Fruit fly (Drosophila melanogaster) whole organism, embryonic: ENCODE data around the gene nst.
A peak's percentile ranks its signal among the peaks of the same experiment; 100 is the strongest.

Experiments
- CG1024 ChIP-seq: fragments of 200-800 bp; sonication (Bioruptor generic); IDR thresholded peaks from 2 replicates; pipeline ENCODE4 v1.3.6; 2022; ENCODE audit warnings: missing biosample characterization, missing genetic modification characterization
- CG10565 ChIP-seq: fragments of 200-800 bp; sonication (Bioruptor generic); optimal IDR thresholded peaks from 3 replicates; lab custom pipeline; 2016; ENCODE audit warnings: missing biosample characterization, mild to moderate bottlenecking, missing genetic modification characterization
- CG11093 ChIP-seq: fragments of 200-800 bp; sonication (Bioruptor generic); IDR thresholded peaks from 3 replicates; pipeline ENCODE4 v1.3.6; 2022; ENCODE audit warnings: missing biosample characterization, missing genetic modification characterization
- CG12155 ChIP-seq: fragments of 200-800 bp; sonication (Bioruptor generic); optimal IDR thresholded peaks from 3 replicates; lab custom pipeline; 2016; ENCODE audit warnings: missing biosample characterization, missing genetic modification characterization
- CG13287 ChIP-seq: fragments of 200-800 bp; sonication (Bioruptor generic); IDR thresholded peaks from 2 replicates; pipeline ENCODE4 v1.3.6; 2022; ENCODE audit warnings: missing biosample characterization, missing genetic modification characterization; ENCODE audit not compliant: partially characterized antibody
- CG14710 ChIP-seq: fragments of 200-800 bp; sonication (Bioruptor generic); optimal IDR thresholded peaks from 3 replicates; lab custom pipeline; 2019; ENCODE audit warnings: missing biosample characterization, mild to moderate bottlenecking, missing genetic modification characterization, moderate library complexity
- CG1647 ChIP-seq: fragments of 200-800 bp; sonication (Bioruptor generic); optimal IDR thresholded peaks from 3 replicates; lab custom pipeline; 2016; ENCODE audit warnings: missing biosample characterization, missing genetic modification characterization
- CG17385 ChIP-seq: fragments of 200-800 bp; sonication (Bioruptor generic); optimal IDR thresholded peaks from 3 replicates; lab custom pipeline; 2018; ENCODE audit warnings: missing biosample characterization, mild to moderate bottlenecking, missing genetic modification characterization
- CG1792 ChIP-seq: fragments of 200-800 bp; sonication (Bioruptor generic); optimal IDR thresholded peaks from 2 replicates; lab custom pipeline; 2016; ENCODE audit warnings: missing biosample characterization, missing genetic modification characterization
- CG18011 ChIP-seq: fragments of 200-800 bp; sonication (Bioruptor generic); optimal IDR thresholded peaks from 2 replicates; lab custom pipeline; 2017; ENCODE audit warnings: missing biosample characterization, missing genetic modification characterization, mild to moderate bottlenecking, moderate library complexity, missing genotype
- CG31224 ChIP-seq: fragments of 200-800 bp; sonication (Bioruptor generic); IDR thresholded peaks from 2 replicates; pipeline ENCODE4 v1.3.6; 2022; ENCODE audit warnings: missing biosample characterization, missing genetic modification characterization
- CG31365 ChIP-seq: fragments of 200-800 bp; sonication (Bioruptor generic); optimal IDR thresholded peaks from 2 replicates; lab custom pipeline; 2018; ENCODE audit warnings: missing biosample characterization, mild to moderate bottlenecking, missing genetic modification characterization
- CG3407 ChIP-seq: fragments of 200-800 bp; sonication (Bioruptor generic); optimal IDR thresholded peaks from 2 replicates; lab custom pipeline; 2018; ENCODE audit warnings: missing biosample characterization, mild to moderate bottlenecking, missing genetic modification characterization
- CG34376 ChIP-seq: fragments of 200-800 bp; sonication (Bioruptor generic); optimal IDR thresholded peaks from 2 replicates; lab custom pipeline; 2018; ENCODE audit warnings: missing biosample characterization, mild to moderate bottlenecking, missing genetic modification characterization
- CG5245 ChIP-seq: fragments of 200-800 bp; sonication (Bioruptor generic); optimal IDR thresholded peaks from 3 replicates; lab custom pipeline; 2016; ENCODE audit warnings: missing biosample characterization, missing genetic modification characterization
- CG6254 ChIP-seq: fragments of 200-800 bp; sonication (Bioruptor generic); optimal IDR thresholded peaks from 3 replicates; lab custom pipeline; 2017; ENCODE audit warnings: mild to moderate bottlenecking, missing biosample characterization, missing genetic modification reagents, missing genetic modification characterization
- CG7928 ChIP-seq: fragments of 200-800 bp; sonication (Bioruptor generic); optimal IDR thresholded peaks from 2 replicates; lab custom pipeline; 2017; ENCODE audit warnings: missing biosample characterization, mild to moderate bottlenecking, missing genetic modification characterization
- D19A ChIP-seq: fragments of 200-800 bp; optimal IDR thresholded peaks from 3 replicates; lab custom pipeline; 2019; ENCODE audit warnings: missing biosample characterization, mild to moderate bottlenecking, missing genetic modification characterization, moderate library complexity
- Dek ChIP-seq: fragments of 200-800 bp; sonication (Bioruptor generic); optimal IDR thresholded peaks from 3 replicates; lab custom pipeline; 2019; ENCODE audit warnings: missing biosample characterization, mild to moderate bottlenecking, missing genetic modification characterization, moderate library complexity
- ERR ChIP-seq: fragments of 200-800 bp; sonication (Bioruptor generic); optimal IDR thresholded peaks from 2 replicates; lab custom pipeline; 2016; ENCODE audit warnings: missing biosample characterization, missing genetic modification characterization
- Elba2 ChIP-seq: fragments of 200-800 bp; sonication (Bioruptor generic); optimal IDR thresholded peaks from 3 replicates; lab custom pipeline; 2016; ENCODE audit warnings: missing biosample characterization, missing genetic modification characterization
- Ets97D ChIP-seq: fragments of 200-800 bp; sonication (Bioruptor generic); optimal IDR thresholded peaks from 3 replicates; lab custom pipeline; 2016; ENCODE audit warnings: missing biosample characterization, missing genetic modification characterization
- Fer1 ChIP-seq: fragments of 200-800 bp; sonication (Bioruptor generic); optimal IDR thresholded peaks from 2 replicates; lab custom pipeline; 2017; ENCODE audit warnings: missing biosample characterization, mild to moderate bottlenecking, missing genetic modification characterization
- HmgD ChIP-seq: fragments of 200-800 bp; sonication (Bioruptor generic); optimal IDR thresholded peaks from 3 replicates; lab custom pipeline; 2016; ENCODE audit warnings: missing biosample characterization, missing genetic modification characterization
- Hsf ChIP-seq: fragments of 200-800 bp; sonication (Bioruptor generic); optimal IDR thresholded peaks from 3 replicates; lab custom pipeline; 2016; ENCODE audit warnings: missing biosample characterization, missing genetic modification characterization
- NfI ChIP-seq: fragments of 200-800 bp; sonication (Bioruptor generic); optimal IDR thresholded peaks from 3 replicates; lab custom pipeline; 2018; ENCODE audit warnings: missing biosample characterization, mild to moderate bottlenecking, missing genetic modification characterization, moderate library complexity
- Six4 ChIP-seq: fragments of 200-800 bp; sonication (Bioruptor generic); optimal IDR thresholded peaks from 2 replicates; lab custom pipeline; 2016; ENCODE audit warnings: missing biosample characterization, missing genetic modification characterization
- Taf1 ChIP-seq: fragments of 200-800 bp; sonication (Bioruptor generic); IDR thresholded peaks from 2 replicates; pipeline ENCODE4 v1.3.6; 2022; ENCODE audit warnings: missing biosample characterization, missing genetic modification characterization
- Trl ChIP-seq, 3 experiments: fragments of >200 bp in 2 of 3; fragments of 200-800 bp in 1 of 3; sonication (Bioruptor generic) in 1 of 3; optimal IDR thresholded peaks; 2 replicates in 1 of 3; 3 replicates in 2 of 3; lab custom pipeline; 2016 to 2017; ENCODE audit warnings: missing biosample characterization in 1 of 3, missing genetic modification characterization in 1 of 3
- Vsx1 ChIP-seq: fragments of 200-800 bp; sonication (Bioruptor generic); optimal IDR thresholded peaks from 2 replicates; lab custom pipeline; 2017; ENCODE audit warnings: missing biosample characterization, mild to moderate bottlenecking, missing genetic modification characterization, missing genetic modification reagents
- aop ChIP-seq: fragments of 200-800 bp; sonication (Bioruptor generic); IDR thresholded peaks from 2 replicates; pipeline ENCODE4 v1.3.6; 2022; ENCODE audit warnings: missing biosample characterization, missing genetic modification characterization
- az2 ChIP-seq: fragments of 200-800 bp; sonication (Bioruptor generic); optimal IDR thresholded peaks from 3 replicates; lab custom pipeline; 2016; ENCODE audit warnings: missing biosample characterization, missing genetic modification characterization
- bigmax ChIP-seq: fragments of 200-800 bp; sonication (Bioruptor generic); optimal IDR thresholded peaks from 2 replicates; lab custom pipeline; 2018; ENCODE audit warnings: missing biosample characterization, mild to moderate bottlenecking, missing genetic modification characterization
- caup ChIP-seq: fragments of 200-800 bp; sonication (Bioruptor generic); optimal IDR thresholded peaks from 3 replicates; lab custom pipeline; 2017; ENCODE audit warnings: missing biosample characterization, mild to moderate bottlenecking, missing genetic modification characterization, moderate library complexity; ENCODE audit not compliant: severe bottlenecking
- chm ChIP-seq: fragments of 200-800 bp; sonication (Bioruptor generic); IDR thresholded peaks from 2 replicates; pipeline ENCODE4 v1.3.6; 2022; ENCODE audit warnings: missing biosample characterization, missing genetic modification characterization
- crol ChIP-seq: fragments of 200-800 bp; sonication (Bioruptor generic); IDR thresholded peaks from 2 replicates; pipeline ENCODE4 v1.3.6; 2022; ENCODE audit warnings: missing biosample characterization, missing genetic modification characterization
- fd102C ChIP-seq: fragments of 200-800 bp; sonication (Bioruptor generic); optimal IDR thresholded peaks from 2 replicates; lab custom pipeline; 2018; ENCODE audit warnings: missing biosample characterization, mild to moderate bottlenecking, missing genetic modification characterization, moderate library complexity
- gem ChIP-seq: fragments of 200-800 bp; sonication (Bioruptor generic); optimal IDR thresholded peaks from 2 replicates; lab custom pipeline; 2019; ENCODE audit warnings: missing biosample characterization, mild to moderate bottlenecking, missing genetic modification characterization, moderate library complexity
- ham ChIP-seq: fragments of 200-800 bp; sonication (Bioruptor generic); IDR thresholded peaks from 2 replicates; pipeline ENCODE4 v1.3.6; 2022; ENCODE audit warnings: missing biosample characterization, missing genetic modification characterization
- lab ChIP-seq: fragments of 200-800 bp; sonication (Bioruptor generic); optimal IDR thresholded peaks from 3 replicates; lab custom pipeline; 2017; ENCODE audit warnings: missing biosample characterization, missing genetic modification characterization, mild to moderate bottlenecking, moderate library complexity, missing genetic modification reagents
- maf-S ChIP-seq: fragments of 200-800 bp; sonication (Bioruptor generic); optimal IDR thresholded peaks from 2 replicates; lab custom pipeline; 2016; ENCODE audit warnings: missing biosample characterization, missing genetic modification characterization
- nerfin-2 ChIP-seq: fragments of 200-800 bp; sonication (Bioruptor generic); IDR thresholded peaks from 2 replicates; pipeline ENCODE4 v1.3.6; 2022; ENCODE audit warnings: missing biosample characterization, missing genetic modification characterization; ENCODE audit not compliant: partially characterized antibody
- onecut ChIP-seq: fragments of 200-800 bp; sonication (Bioruptor generic); IDR thresholded peaks from 2 replicates; pipeline ENCODE4 v1.3.6; 2022; ENCODE audit warnings: missing biosample characterization, missing genetic modification characterization
- ro ChIP-seq: fragments of 200-800 bp; sonication (Bioruptor generic); IDR thresholded peaks from 2 replicates; pipeline ENCODE4 v1.3.6; 2022; ENCODE audit warnings: missing biosample characterization, missing genetic modification characterization
- scrt ChIP-seq: fragments of 200-800 bp; sonication (Bioruptor generic); optimal IDR thresholded peaks from 2 replicates; lab custom pipeline; 2018; ENCODE audit warnings: missing biosample characterization, mild to moderate bottlenecking, missing genetic modification characterization, moderate library complexity
- so ChIP-seq: fragments of 200-800 bp; sonication (Bioruptor generic); IDR thresholded peaks from 3 replicates; pipeline ENCODE4 v1.3.6; 2022; ENCODE audit warnings: missing biosample characterization, missing genetic modification characterization
- ttk ChIP-seq: fragments of 200-800 bp; sonication (Bioruptor generic); IDR thresholded peaks from 2 replicates; pipeline ENCODE4 v2.1.2; 2022; ENCODE audit warnings: missing biosample characterization, missing genetic modification characterization
- wor ChIP-seq: fragments of 200-800 bp; sonication (Bioruptor generic); IDR thresholded peaks from 2 replicates; pipeline ENCODE4 v1.3.6; 2022; ENCODE audit warnings: missing biosample characterization, missing genetic modification characterization
- zf30C ChIP-seq: fragments of 200-800 bp; sonication (Bioruptor generic); optimal IDR thresholded peaks from 3 replicates; lab custom pipeline; 2018; ENCODE audit warnings: missing biosample characterization, mild to moderate bottlenecking, missing genetic modification characterization

nst gene

dm6 chr3L:12533392-12534070 lies 3.6 kb upstream of the nst start, which contains the start of the genes Tsf2 and CG34242 (continued):
- TF ChIP-seq so (GFP tag; lab: Robert Waterston, UW) (peak; percentile 48; the same call in 1 of the 3 replicates), maf-S (GFP tag; lab: Kevin White, UChicago) (no peak), aop (GFP tag; lab: Robert Waterston, UW) (no peak), Taf1 (GFP tag; lab: Robert Waterston, UW) (peak; percentile 87), ham (GFP tag; lab: Robert Waterston, UW) (no peak), CG31224 (GFP tag; lab: Robert Waterston, UW) (peak; percentile 67), fd102C (GFP tag; lab: Kevin White, UChicago) (no peak), ro (GFP tag; lab: Robert Waterston, UW) (peak; percentile 89), Elba2 (GFP tag; lab: Kevin White, UChicago) (no peak), Ets97D (no peak), CG31365 (tag; lab: Kevin White, UChicago) (peak; percentile 16), NfI (GFP tag; lab: Kevin White, UChicago) (no peak), CG3407 (peak; percentile 11), az2 (GFP tag; lab: Kevin White, UChicago) (no peak), CG10565 (GFP tag; lab: Kevin White, UChicago) (no peak), Hsf (GFP tag; lab: Kevin White, UChicago) (no peak), CG18011 (GFP tag; lab: Kevin White, UChicago) (no peak), CG17385 (GFP tag; lab: Kevin White, UChicago) (peak; percentile 25), chm (no peak), Trl (optimal IDR thresholded peaks at IDR 0.05; lab: Kevin White, UChicago) (no peak), Trl (GFP tag; optimal IDR thresholded peaks at IDR 0.05; lab: Kevin White, UChicago) (no peak), CG1024 (GFP tag; lab: Robert Waterston, UW) (0 out of 2 replicates have a peak, but pooled peaks have one; percentile 12), Six4 (peak; percentile 71), lab (GFP tag; lab: Kevin White, UChicago) (peak; percentile 86), bigmax (GFP tag; lab: Kevin White, UChicago) (no peak), CG7928 (peak; percentile 42), CG13287 (no peak), Dek (tag; lab: Kevin White, UChicago) (peak; percentile 73), CG5245 (GFP tag; lab: Kevin White, UChicago) (peak; percentile 8), CG11093 (peak; percentile 75; the same call in 2 of the 3 replicates), zf30C (GFP tag; lab: Kevin White, UChicago) (no peak), CG12155 (peak; percentile 1), CG14710 (peak; percentile 91), ttk (GFP tag; lab: Robert Waterston, UW) (peak; percentile 96), CG6254 (GFP tag; lab: Kevin White, UChicago) (peak; percentile 56), scrt (GFP tag; lab: Kevin White, UChicago) (peak; percentile 73), crol (no peak), Vsx1 (GFP tag; lab: Kevin White, UChicago) (no peak), ERR (GFP tag; lab: Kevin White, UChicago) (no peak), nerfin-2 (GFP tag; lab: Robert Waterston, UW) (no peak), wor (GFP tag; lab: Robert Waterston, UW) (no peak), gem (tag; lab: Kevin White, UChicago) (peak; percentile 81), onecut (peak; percentile 50; the same call in 1 of the 2 replicates), CG1792 (GFP tag; lab: Kevin White, UChicago) (no peak), D19A (tag; lab: Kevin White, UChicago) (peak; percentile 82), HmgD (GFP tag; lab: Kevin White, UChicago) (no peak), caup (GFP tag; lab: Kevin White, UChicago) (peak; percentile 66), CG34376 (no peak), Fer1 (GFP tag; lab: Kevin White, UChicago) (peak; percentile 72), CG1647 (GFP tag; lab: Kevin White, UChicago) (peak; percentile 22)
